Fruit fly (Drosophila melanogaster): ENCODE measurements around the gene CG42709.
A peak's percentile ranks its signal among the peaks of the same experiment; 100 is the strongest.

CG42709 gene

DNA sequence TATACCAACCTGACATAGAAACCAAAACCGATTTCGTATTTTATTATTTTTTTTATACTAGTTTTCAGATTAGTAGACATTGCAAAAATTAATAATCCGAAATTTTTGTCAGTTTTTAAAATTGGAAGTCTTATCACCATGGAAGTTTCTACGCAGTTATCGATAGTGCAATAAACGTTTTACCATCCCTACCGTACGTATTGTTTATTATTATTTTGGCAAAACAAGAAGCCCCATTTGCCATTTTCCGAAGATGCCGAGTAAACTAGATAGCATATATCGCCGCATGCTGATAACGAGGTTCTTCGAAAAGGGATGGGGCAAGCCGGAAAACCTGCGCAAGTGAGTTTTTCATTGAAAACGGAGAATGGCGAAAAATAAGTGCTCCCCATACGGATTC is 48.4 kb upstream of the CG42709 start, which contains the start of gene CG32112 (continued):
- TF ChIP-seq lov (optimal IDR thresholded peaks at IDR 0.05) (no peak), lov (GFP tag; IDR thresholded peaks at IDR 0.05) (no peak), gsb (GFP tag; IDR thresholded peaks at IDR 0.05) (no peak), pzg (GFP tag; optimal IDR thresholded peaks at IDR 0.05) (peak; percentile 54), E2f2 (GFP tag; IDR thresholded peaks at IDR 0.05) (peak; percentile 72), CG1602 (GFP tag; optimal IDR thresholded peaks at IDR 0.05) (no peak), CG15479 (GFP tag; optimal IDR thresholded peaks at IDR 0.05) (no peak), gro (GFP tag; optimal IDR thresholded peaks at IDR 0.05) (peak; percentile 25), HLH4C (GFP tag; IDR thresholded peaks at IDR 0.05; ENCODE audit: partially characterized antibody) (peak; percentile 74), cwo (GFP tag; optimal IDR thresholded peaks at IDR 0.05) (no peak), vnd (GFP tag; IDR thresholded peaks at IDR 0.05; ENCODE audit: partially characterized antibody) (peak; percentile 45; the same call in 1 of the 3 replicates), sna (GFP tag; IDR thresholded peaks at IDR 0.05; ENCODE audit: partially characterized antibody) (peak; percentile 72), Dref (GFP tag; IDR thresholded peaks at IDR 0.05) (no peak; the same call in 1 of the 2 replicates), BEAF-32 (GFP tag; optimal IDR thresholded peaks at IDR 0.05) (peak; percentile 74), CG11398 (GFP tag; optimal IDR thresholded peaks at IDR 0.05) (no peak), lilli (GFP tag; optimal IDR thresholded peaks at IDR 0.05) (peak; percentile 52), CG9437 (GFP tag; optimal IDR thresholded peaks at IDR 0.05) (peak; percentile 86), dan (GFP tag; IDR thresholded peaks at IDR 0.05) (no peak), HmgZ (tag; optimal IDR thresholded peaks at IDR 0.05) (no peak), lbe (GFP tag; optimal IDR thresholded peaks at IDR 0.05) (peak; percentile 57), schlank (tag; optimal IDR thresholded peaks at IDR 0.05) (no peak), CG12659 (GFP tag; optimal IDR thresholded peaks at IDR 0.05) (peak; percentile 57), kah (GFP tag; optimal IDR thresholded peaks at IDR 0.05) (no peak), Hmr (GFP tag; optimal IDR thresholded peaks at IDR 0.05) (no peak), CG2116 (GFP tag; optimal IDR thresholded peaks at IDR 0.05) (peak; percentile 89), Xrp1 (GFP tag; IDR thresholded peaks at IDR 0.05) (peak; percentile 11; the same call in 1 of the 2 replicates), inv (GFP tag; IDR thresholded peaks at IDR 0.05; ENCODE audit: partially characterized antibody) (0 out of 2 replicates have a peak, but pooled peaks have one; percentile 17), CG1233 (GFP tag; optimal IDR thresholded peaks at IDR 0.05) (no peak), CG10321 (GFP tag; IDR thresholded peaks at IDR 0.05) (no peak), unpg (GFP tag; optimal IDR thresholded peaks at IDR 0.05) (no peak), CG34224 (GFP tag; IDR thresholded peaks at IDR 0.05; ENCODE audit: partially characterized antibody) (peak; percentile 76)

DNA sequence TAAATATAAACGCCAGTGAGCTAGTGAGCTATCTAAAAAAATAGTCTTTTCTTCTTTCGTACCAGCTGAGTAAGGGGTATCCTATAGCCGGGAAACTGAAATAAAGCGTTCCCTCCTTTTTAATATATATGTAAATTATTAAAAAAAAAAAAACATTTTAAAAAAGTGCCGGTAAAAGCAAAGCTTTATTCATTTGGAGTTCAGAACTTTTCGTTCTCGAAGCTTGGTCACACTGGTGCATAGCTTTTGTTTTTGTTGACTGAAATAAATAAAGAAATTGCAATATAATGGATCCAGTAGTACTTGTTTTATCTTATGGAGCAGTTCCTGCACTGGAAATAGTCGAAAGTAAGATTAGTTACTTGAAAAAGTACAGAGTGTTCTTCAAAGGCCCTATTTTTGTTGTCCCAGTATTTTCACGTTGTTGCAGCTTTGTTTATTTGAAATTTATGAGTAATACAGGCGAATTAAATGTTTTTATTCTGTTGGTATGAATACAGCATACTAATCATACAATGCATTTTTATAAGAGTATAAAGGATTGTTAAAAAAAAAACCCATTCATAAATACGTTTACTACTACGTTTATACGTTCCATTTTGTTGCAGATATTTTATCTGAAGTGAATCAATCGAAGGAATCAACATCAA is 44.7 kb upstream of the CG42709 start, which contains the start of gene CG32109:
Gene CG32109 (plus strand): TSS at position 224 of the 650 bp plus-strand sequence.
- TF ChIP-seq klu (GFP tag; IDR thresholded peaks at IDR 0.05) (no peak), CG33213 (GFP tag; optimal IDR thresholded peaks at IDR 0.05) (no peak), nom (GFP tag; optimal IDR thresholded peaks at IDR 0.05) (peak; percentile 27), CG34224 (GFP tag; IDR thresholded peaks at IDR 0.05; ENCODE audit: partially characterized antibody) (peak; percentile 18; the same call in 1 of the 3 replicates), zfh1 (GFP tag; IDR thresholded peaks at IDR 0.05) (no peak), CG15269 (tag; optimal IDR thresholded peaks at IDR 0.05) (no peak), CG4617 (GFP tag; optimal IDR thresholded peaks at IDR 0.05; ENCODE audit: borderline replicate concordance) (peak; percentile 18), CG10543 (GFP tag; optimal IDR thresholded peaks at IDR 0.05) (no peak), CG11695 (GFP tag; IDR thresholded peaks at IDR 0.05) (no peak), h (optimal IDR thresholded peaks at IDR 0.05) (no peak), Scr (GFP tag; IDR thresholded peaks at IDR 0.05; ENCODE audit: partially characterized antibody) (no peak), unpg (GFP tag; optimal IDR thresholded peaks at IDR 0.05) (no peak), gfzf (GFP tag; optimal IDR thresholded peaks at IDR 0.05) (peak; percentile 57), pfk (GFP tag; optimal IDR thresholded peaks at IDR 0.05) (no peak), CG10565 (GFP tag; optimal IDR thresholded peaks at IDR 0.05) (no peak), Abd-B (GFP tag; optimal IDR thresholded peaks at IDR 0.05) (no peak), Oli (tag; optimal IDR thresholded peaks at IDR 0.05) (no peak), D19B (GFP tag; optimal IDR thresholded peaks at IDR 0.05) (peak; percentile 31), Ets65A (GFP tag) (no peak), D (optimal IDR thresholded peaks at IDR 0.05) (no peak), D (GFP tag; optimal IDR thresholded peaks at IDR 0.05) (no peak)
